Fruit fly (Drosophila melanogaster) whole organism, adult: ENCODE results near the gene CG6023.

Source experiments
- CG11617 ChIP-seq: fragments of 200-800 bp; sonication (Bioruptor generic); optimal IDR thresholded peaks from 2 replicates; lab custom pipeline; 2017; ENCODE audit warnings: mild to moderate bottlenecking, missing biosample characterization, missing genetic modification reagents, missing genetic modification characterization
- CG12768 ChIP-seq: fragments of 200-800 bp; sonication (Bioruptor generic); optimal IDR thresholded peaks from 2 replicates; lab custom pipeline; 2017; ENCODE audit warnings: missing biosample characterization, missing genetic modification characterization, mild to moderate bottlenecking, moderate library complexity, missing genetic modification reagents
- CG14711 ChIP-seq: fragments of 200-800 bp; sonication (Bioruptor generic); optimal IDR thresholded peaks from 2 replicates; lab custom pipeline; 2018; ENCODE audit warnings: missing biosample characterization, mild to moderate bottlenecking, missing genetic modification characterization, moderate library complexity
- CG1620 ChIP-seq: fragments of 200-800 bp; sonication (Bioruptor generic); optimal IDR thresholded peaks from 2 replicates; lab custom pipeline; 2016; ENCODE audit warnings: missing biosample characterization, missing genetic modification characterization
- CG33017 ChIP-seq: fragments of 200-800 bp; sonication (Bioruptor generic); optimal IDR thresholded peaks from 2 replicates; lab custom pipeline; 2018; ENCODE audit warnings: missing biosample characterization, mild to moderate bottlenecking, missing genetic modification characterization, moderate library complexity
- CG5204 ChIP-seq: fragments of 200-800 bp; sonication (Bioruptor generic); optimal IDR thresholded peaks from 2 replicates; lab custom pipeline; 2016; ENCODE audit warnings: missing biosample characterization, missing genetic modification characterization
- CG7045 ChIP-seq: fragments of 200-800 bp; sonication (Bioruptor generic); optimal IDR thresholded peaks from 2 replicates; lab custom pipeline; 2017; ENCODE audit warnings: missing biosample characterization, mild to moderate bottlenecking, missing genetic modification characterization
- CG7101 ChIP-seq: fragments of 200-800 bp; sonication (Bioruptor generic); optimal IDR thresholded peaks from 2 replicates; lab custom pipeline; 2018; ENCODE audit warnings: missing biosample characterization, mild to moderate bottlenecking, missing genetic modification characterization, moderate library complexity
- Clk ChIP-seq: fragments of 200-800 bp; sonication (Bioruptor generic); optimal IDR thresholded peaks from 2 replicates; lab custom pipeline; 2017; ENCODE audit warnings: missing biosample characterization, missing genetic modification characterization
- Crg-1 ChIP-seq: fragments of 200-800 bp; sonication (Bioruptor generic); optimal IDR thresholded peaks from 2 replicates; lab custom pipeline; 2016; ENCODE audit warnings: missing biosample characterization, missing genetic modification characterization
- Hr96 ChIP-seq: fragments of 200-800 bp; sonication (Bioruptor generic); optimal IDR thresholded peaks from 2 replicates; lab custom pipeline; 2016; ENCODE audit warnings: missing biosample characterization, missing genetic modification characterization
- Mnt ChIP-seq: fragments of 200-800 bp; sonication (Bioruptor generic); optimal IDR thresholded peaks from 2 replicates; lab custom pipeline; 2016; ENCODE audit warnings: missing biosample characterization, mild to moderate bottlenecking, missing genetic modification characterization
- bab1 ChIP-seq: fragments of 200-800 bp; sonication (Bioruptor generic); optimal IDR thresholded peaks from 3 replicates; lab custom pipeline; 2019; ENCODE audit warnings: missing biosample characterization, mild to moderate bottlenecking, missing genetic modification characterization, moderate library complexity
- cic ChIP-seq: fragments of 200-800 bp; sonication (Bioruptor generic); optimal IDR thresholded peaks from 2 replicates; lab custom pipeline; 2017; ENCODE audit warnings: missing biosample characterization, mild to moderate bottlenecking, missing genetic modification characterization, moderate library complexity
- cnc ChIP-seq, 2 experiments: fragments of >200 bp; optimal IDR thresholded peaks; 2 replicates each; lab custom pipeline; 2017
- kay ChIP-seq: fragments of 200-800 bp; sonication (Bioruptor generic); peaks from one replicate; lab custom pipeline; 2016; ENCODE audit warnings: missing biosample characterization, missing genetic modification characterization, borderline replicate concordance
- ovo ChIP-seq: fragments of 200-800 bp; sonication (Bioruptor generic); optimal IDR thresholded peaks from 2 replicates; lab custom pipeline; 2016; ENCODE audit warnings: missing biosample characterization, missing genetic modification characterization
- pad ChIP-seq: fragments of 200-800 bp; sonication (Bioruptor generic); optimal IDR thresholded peaks from 3 replicates; lab custom pipeline; 2017; ENCODE audit warnings: missing biosample characterization, missing genetic modification characterization, mild to moderate bottlenecking, moderate library complexity, missing genetic modification reagents
- tj ChIP-seq: fragments of 200-800 bp; sonication (Bioruptor generic); optimal IDR thresholded peaks from 3 replicates; lab custom pipeline; 2017; ENCODE audit warnings: missing biosample characterization, mild to moderate bottlenecking, missing genetic modification characterization, moderate library complexity
- toe ChIP-seq: fragments of 200-800 bp; sonication (Bioruptor generic); optimal IDR thresholded peaks from 2 replicates; lab custom pipeline; 2016; ENCODE audit warnings: missing biosample characterization, missing genetic modification characterization

Gene CG6023

DNA sequence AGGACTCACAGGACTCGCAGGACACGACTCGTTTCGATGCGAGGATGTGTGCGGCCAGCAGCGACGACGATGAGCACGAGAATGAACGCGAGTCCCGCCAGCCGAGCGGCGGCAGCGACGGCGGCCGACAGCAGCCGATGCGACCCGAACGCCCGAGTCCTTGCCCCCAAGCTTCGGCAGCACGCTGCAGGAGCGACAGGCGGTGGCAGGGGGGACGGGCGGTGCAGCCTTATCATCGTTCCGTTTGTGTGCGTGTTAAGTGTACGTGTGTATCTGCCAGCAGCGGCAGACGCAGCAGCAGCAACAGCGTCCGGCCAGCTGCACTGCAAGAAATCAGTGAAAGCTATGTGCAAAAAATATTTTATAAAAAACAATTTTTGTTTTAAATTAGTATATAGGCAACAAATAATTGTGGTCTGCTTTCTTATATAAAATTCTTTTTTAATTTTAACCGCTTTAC is 35.2 kb upstream of the CG6023 start, which contains the start of gene kairos:
Gene kairos, minus strand, starts transcription at position 51 of the 460 bp plus-strand sequence.
- TF ChIP-seq CG11617 (no peak), CG33017 (no peak), Clk (no peak), Hr96 (GFP tag; lab: Kevin White, UChicago) (no peak)

DNA sequence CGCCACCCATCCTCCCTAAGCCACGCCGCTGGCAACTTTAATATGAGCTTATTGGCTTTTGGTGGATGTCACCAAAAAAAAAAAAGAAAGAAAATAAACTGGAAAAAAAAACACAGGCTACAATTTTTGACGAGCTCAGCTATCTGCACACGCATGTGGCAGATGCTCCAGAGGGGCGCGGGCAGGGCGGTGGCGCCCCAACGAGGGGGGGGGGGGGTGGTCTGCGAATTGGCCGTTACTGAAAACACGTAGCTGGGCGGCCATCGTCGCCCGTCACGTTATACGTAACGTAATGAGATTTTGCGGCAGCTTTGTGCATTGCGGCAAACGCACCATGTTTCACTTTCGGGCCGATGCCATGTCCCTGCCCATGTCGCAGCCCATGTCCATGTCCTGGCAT is 29.6 kb upstream of the CG6023 start:
- TF ChIP-seq Mnt (GFP tag; lab: Kevin White, UChicago) (no peak), CG1620 (no peak), Hr96 (GFP tag; lab: Kevin White, UChicago) (no peak)

DNA sequence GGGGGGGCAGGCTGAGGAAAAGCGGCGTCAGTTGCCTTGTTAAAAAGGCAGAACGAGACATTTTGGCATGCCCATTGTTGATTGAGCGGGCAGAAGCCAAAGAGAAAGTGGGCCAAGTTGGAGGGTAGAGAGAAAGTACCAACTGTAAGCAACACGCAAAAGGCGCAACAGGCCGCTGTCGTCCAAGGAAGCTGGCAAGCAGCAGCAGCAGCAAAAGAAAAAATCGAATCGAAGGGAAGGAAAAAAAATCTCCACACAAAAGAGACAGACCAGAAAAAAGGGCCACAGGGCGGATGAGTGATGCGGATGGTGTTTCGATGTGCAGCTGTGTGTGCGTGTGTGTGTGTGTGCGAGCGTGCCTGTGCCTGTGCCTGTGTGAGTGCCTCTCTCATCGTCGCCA is 26.6 kb upstream of the CG6023 start:
- TF ChIP-seq CG14711 (tag; lab: Kevin White, UChicago) (no peak), tj (GFP tag; lab: Kevin White, UChicago) (no peak), CG12768 (GFP tag; lab: Kevin White, UChicago) (no peak), bab1 (GFP tag; lab: Kevin White, UChicago) (no peak), CG7045 (GFP tag; lab: Kevin White, UChicago) (no peak), pad (GFP tag; lab: Kevin White, UChicago) (no peak), CG1620 (no peak), CG11617 (no peak), cic (GFP tag; lab: Kevin White, UChicago) (no peak), kay (GFP tag; lab: Kevin White, UChicago) (no peak), Hr96 (GFP tag; lab: Kevin White, UChicago) (no peak), cnc (optimal IDR thresholded peaks at IDR 0.05; lab: Kevin White, UChicago) (no peak), CG5204 (GFP tag; lab: Kevin White, UChicago) (no peak), Clk (no peak), CG33017 (no peak)

DNA sequence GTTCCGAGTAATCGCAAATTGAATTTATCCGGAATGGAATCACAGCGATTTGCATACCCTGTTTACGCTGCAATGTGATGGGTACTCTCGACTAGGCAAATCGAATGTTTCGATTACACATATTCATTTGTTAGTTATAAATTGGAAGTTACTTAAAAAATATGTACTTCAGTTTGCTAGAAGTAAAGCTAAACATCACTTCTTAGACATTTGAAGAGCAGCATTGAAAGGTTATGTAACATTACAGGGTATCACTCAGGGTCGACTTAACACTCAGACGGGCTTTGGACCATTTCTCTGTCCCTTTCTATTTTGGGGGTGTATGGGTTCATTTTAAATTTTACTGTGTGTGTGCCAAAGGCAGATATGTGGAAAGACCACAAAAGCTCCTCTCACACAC is 20.0 kb upstream of the CG6023 start:
- TF ChIP-seq Clk (no peak), CG7101 (no peak)

DNA sequence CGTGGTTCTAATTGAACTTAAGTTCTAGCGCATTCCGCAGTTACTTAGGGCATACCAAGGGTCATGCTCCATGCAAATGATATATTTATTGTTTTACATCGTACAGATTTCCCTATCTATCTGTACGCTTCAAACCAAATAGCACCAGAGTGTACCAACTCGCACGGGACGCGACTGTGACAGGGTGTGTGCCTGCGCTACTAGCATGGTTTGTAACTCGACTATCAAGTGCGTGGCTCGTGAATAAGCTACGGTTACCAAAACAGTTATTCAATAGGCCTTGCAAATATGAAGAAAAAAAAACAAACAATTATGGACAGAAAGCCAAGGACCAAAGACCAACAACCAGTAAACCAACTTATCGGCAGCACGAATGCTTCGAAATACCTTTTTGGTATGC is 365 bp upstream of the CG6023 start:
- TF ChIP-seq cnc (optimal IDR thresholded peaks at IDR 0.05; lab: Kevin White, UChicago) (no peak), CG7101 (no peak), CG12768 (GFP tag; lab: Kevin White, UChicago) (no peak), bab1 (GFP tag; lab: Kevin White, UChicago) (no peak), CG33017 (no peak), CG5204 (GFP tag; lab: Kevin White, UChicago) (no peak), ovo (peak; percentile 12)

DNA sequence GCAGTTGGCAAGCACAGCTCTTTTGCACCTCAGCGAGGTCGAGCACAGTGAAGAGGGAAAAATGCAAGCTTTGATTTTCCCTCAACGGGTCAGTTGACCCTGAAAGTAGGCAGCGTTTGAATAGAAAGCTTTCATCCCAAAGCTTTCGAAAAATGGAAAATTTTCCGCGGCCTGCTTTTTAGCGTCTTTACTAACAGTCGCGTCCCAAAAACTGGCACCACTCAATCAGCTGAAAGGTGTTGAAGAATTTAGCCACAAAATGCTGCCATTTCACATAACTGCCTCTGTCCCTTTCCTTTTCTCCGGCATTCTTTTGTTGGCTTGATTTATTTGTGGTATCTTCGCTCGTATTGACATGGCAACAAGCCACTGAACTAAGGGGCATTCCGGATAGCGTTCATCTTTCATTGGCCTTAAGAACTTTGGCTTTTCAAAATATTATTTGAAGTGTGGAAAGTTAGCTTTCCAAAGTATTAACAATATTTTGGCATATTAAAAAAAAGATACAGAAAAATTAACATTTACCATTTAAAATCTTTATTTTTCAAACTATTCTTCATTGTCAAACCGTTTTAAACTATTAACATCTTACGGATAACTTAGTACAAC is 977 bp downstream of the CG6023 start:
- TF ChIP-seq kay (GFP tag; lab: Kevin White, UChicago) (peak; percentile 49), tj (GFP tag; lab: Kevin White, UChicago) (peak; percentile 80), CG12768 (GFP tag; lab: Kevin White, UChicago) (no peak), toe (peak; percentile 19), CG1620 (peak; percentile 26), Clk (no peak), Mnt (GFP tag; lab: Kevin White, UChicago) (no peak), CG5204 (GFP tag; lab: Kevin White, UChicago) (no peak), CG33017 (no peak), cic (GFP tag; lab: Kevin White, UChicago) (no peak), Hr96 (GFP tag; lab: Kevin White, UChicago) (no peak), bab1 (GFP tag; lab: Kevin White, UChicago) (peak; percentile 28), CG7045 (GFP tag; lab: Kevin White, UChicago) (no peak), CG11617 (no peak), cnc (optimal IDR thresholded peaks at IDR 0.05; lab: Kevin White, UChicago) (no peak), CG7101 (peak; percentile 27), ovo (no peak), Crg-1 (GFP tag; lab: Kevin White, UChicago) (no peak)

DNA sequence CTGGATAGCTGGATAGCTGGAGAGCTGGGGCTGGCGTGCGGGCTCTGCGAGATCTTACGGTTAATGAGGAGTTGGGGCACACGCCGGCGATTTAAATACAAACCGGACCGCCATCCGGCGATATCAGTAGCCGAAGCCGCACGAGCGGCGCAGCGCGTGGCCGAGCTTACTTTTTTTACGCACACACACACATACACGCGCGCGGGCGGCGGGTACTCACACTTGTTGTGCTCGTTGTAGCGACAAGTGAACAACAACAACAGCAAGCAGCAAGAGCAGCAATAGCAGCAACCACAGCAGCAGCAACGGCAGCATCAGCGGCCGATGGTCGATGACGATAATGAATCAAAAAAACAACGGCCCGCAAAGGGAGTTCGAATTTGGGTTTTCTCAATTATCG is 5.2 kb downstream of the CG6023 start:
- no peak for TF ChIP-seq cic (GFP tag; lab: Kevin White, UChicago)
- no peak for TF ChIP-seq pad (GFP tag; lab: Kevin White, UChicago)
- TF ChIP-seq Clk = no peak
- no peak for TF ChIP-seq CG33017
- no peak for TF ChIP-seq CG7045 (GFP tag; lab: Kevin White, UChicago)
- TF ChIP-seq cnc (optimal IDR thresholded peaks at IDR 0.05; lab: Kevin White, UChicago) = no peak

DNA sequence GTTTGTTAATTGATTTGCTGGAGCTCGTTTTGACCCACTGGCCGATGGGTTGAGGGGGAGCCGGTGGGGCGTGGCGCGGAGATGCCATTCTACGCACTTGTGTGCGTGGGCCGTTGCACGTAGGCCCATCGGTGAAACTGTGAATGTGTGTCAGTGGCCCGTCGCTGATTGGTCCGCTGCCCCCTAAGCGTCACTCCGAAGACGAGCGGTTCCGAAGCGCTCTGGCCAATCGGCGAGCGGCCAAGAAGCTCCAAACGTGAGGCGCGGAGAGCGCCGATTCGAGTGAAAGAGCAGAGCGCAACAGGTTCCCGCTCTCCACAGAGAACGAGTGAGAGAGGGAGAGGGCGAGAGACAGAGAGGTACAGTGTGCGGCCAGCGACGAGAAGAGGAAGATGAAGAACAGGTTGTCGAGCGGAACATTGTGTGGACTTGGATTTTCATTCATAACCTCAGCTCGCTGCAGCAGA is 8.5 kb downstream of the CG6023 start:
- no peak for TF ChIP-seq tj (GFP tag; lab: Kevin White, UChicago)
- TF ChIP-seq CG11617 = no peak
- no peak for TF ChIP-seq CG7101
- no peak for TF ChIP-seq cic (GFP tag; lab: Kevin White, UChicago)
- no peak for TF ChIP-seq CG12768 (GFP tag; lab: Kevin White, UChicago)
- no peak for TF ChIP-seq Clk
- TF ChIP-seq pad (GFP tag; lab: Kevin White, UChicago) = no peak
- no peak for TF ChIP-seq CG7045 (GFP tag; lab: Kevin White, UChicago)
- no peak for TF ChIP-seq Crg-1 (GFP tag; lab: Kevin White, UChicago)
- no peak for TF ChIP-seq toe
- TF ChIP-seq CG33017 = no peak
- TF ChIP-seq Hr96 (GFP tag; lab: Kevin White, UChicago) = no peak
- TF ChIP-seq bab1 (GFP tag; lab: Kevin White, UChicago) = no peak
- no peak for TF ChIP-seq kay (GFP tag; lab: Kevin White, UChicago)
- no peak for TF ChIP-seq CG1620
